Fruit fly (Drosophila melanogaster) whole organism, adult: ENCODE measurements around the gene hng3.
A peak's percentile ranks its signal among the peaks of the same experiment; 100 is the strongest.

Source experiments
- CG11617 ChIP-seq: fragments of 200-800 bp; sonication (Bioruptor generic); optimal IDR thresholded peaks from 2 replicates; lab custom pipeline; 2017; ENCODE audit warnings: mild to moderate bottlenecking, missing biosample characterization, missing genetic modification reagents, missing genetic modification characterization
- CG12768 ChIP-seq: fragments of 200-800 bp; sonication (Bioruptor generic); optimal IDR thresholded peaks from 2 replicates; lab custom pipeline; 2017; ENCODE audit warnings: missing biosample characterization, missing genetic modification characterization, mild to moderate bottlenecking, moderate library complexity, missing genetic modification reagents
- CG14711 ChIP-seq: fragments of 200-800 bp; sonication (Bioruptor generic); optimal IDR thresholded peaks from 2 replicates; lab custom pipeline; 2018; ENCODE audit warnings: missing biosample characterization, mild to moderate bottlenecking, missing genetic modification characterization, moderate library complexity
- CG1620 ChIP-seq: fragments of 200-800 bp; sonication (Bioruptor generic); optimal IDR thresholded peaks from 2 replicates; lab custom pipeline; 2016; ENCODE audit warnings: missing biosample characterization, missing genetic modification characterization
- CG33017 ChIP-seq: fragments of 200-800 bp; sonication (Bioruptor generic); optimal IDR thresholded peaks from 2 replicates; lab custom pipeline; 2018; ENCODE audit warnings: missing biosample characterization, mild to moderate bottlenecking, missing genetic modification characterization, moderate library complexity
- CG5204 ChIP-seq: fragments of 200-800 bp; sonication (Bioruptor generic); optimal IDR thresholded peaks from 2 replicates; lab custom pipeline; 2016; ENCODE audit warnings: missing biosample characterization, missing genetic modification characterization
- CG7045 ChIP-seq: fragments of 200-800 bp; sonication (Bioruptor generic); optimal IDR thresholded peaks from 2 replicates; lab custom pipeline; 2017; ENCODE audit warnings: missing biosample characterization, mild to moderate bottlenecking, missing genetic modification characterization
- CG7101 ChIP-seq: fragments of 200-800 bp; sonication (Bioruptor generic); optimal IDR thresholded peaks from 2 replicates; lab custom pipeline; 2018; ENCODE audit warnings: missing biosample characterization, mild to moderate bottlenecking, missing genetic modification characterization, moderate library complexity
- Clk ChIP-seq: fragments of 200-800 bp; sonication (Bioruptor generic); optimal IDR thresholded peaks from 2 replicates; lab custom pipeline; 2017; ENCODE audit warnings: missing biosample characterization, missing genetic modification characterization
- Crg-1 ChIP-seq: fragments of 200-800 bp; sonication (Bioruptor generic); optimal IDR thresholded peaks from 2 replicates; lab custom pipeline; 2016; ENCODE audit warnings: missing biosample characterization, missing genetic modification characterization
- Hr96 ChIP-seq: fragments of 200-800 bp; sonication (Bioruptor generic); optimal IDR thresholded peaks from 2 replicates; lab custom pipeline; 2016; ENCODE audit warnings: missing biosample characterization, missing genetic modification characterization
- Mnt ChIP-seq: fragments of 200-800 bp; sonication (Bioruptor generic); optimal IDR thresholded peaks from 2 replicates; lab custom pipeline; 2016; ENCODE audit warnings: missing biosample characterization, mild to moderate bottlenecking, missing genetic modification characterization
- bab1 ChIP-seq: fragments of 200-800 bp; sonication (Bioruptor generic); optimal IDR thresholded peaks from 3 replicates; lab custom pipeline; 2019; ENCODE audit warnings: missing biosample characterization, mild to moderate bottlenecking, missing genetic modification characterization, moderate library complexity
- cic ChIP-seq: fragments of 200-800 bp; sonication (Bioruptor generic); optimal IDR thresholded peaks from 2 replicates; lab custom pipeline; 2017; ENCODE audit warnings: missing biosample characterization, mild to moderate bottlenecking, missing genetic modification characterization, moderate library complexity
- cnc ChIP-seq, 2 experiments: fragments of >200 bp; optimal IDR thresholded peaks; 2 replicates each; lab custom pipeline; 2017
- kay ChIP-seq: fragments of 200-800 bp; sonication (Bioruptor generic); peaks from one replicate; lab custom pipeline; 2016; ENCODE audit warnings: missing biosample characterization, missing genetic modification characterization, borderline replicate concordance
- ovo ChIP-seq: fragments of 200-800 bp; sonication (Bioruptor generic); optimal IDR thresholded peaks from 2 replicates; lab custom pipeline; 2016; ENCODE audit warnings: missing biosample characterization, missing genetic modification characterization
- pad ChIP-seq: fragments of 200-800 bp; sonication (Bioruptor generic); optimal IDR thresholded peaks from 3 replicates; lab custom pipeline; 2017; ENCODE audit warnings: missing biosample characterization, missing genetic modification characterization, mild to moderate bottlenecking, moderate library complexity, missing genetic modification reagents
- tj ChIP-seq: fragments of 200-800 bp; sonication (Bioruptor generic); optimal IDR thresholded peaks from 3 replicates; lab custom pipeline; 2017; ENCODE audit warnings: missing biosample characterization, mild to moderate bottlenecking, missing genetic modification characterization, moderate library complexity

Gene hng3

dm6 chr3L:700160-700917 is 55.0 kb downstream of the hng3 start:
- TF ChIP-seq CG33017 (tag; lab: Kevin White, UChicago): no peak
- no peak for TF ChIP-seq CG11617 (GFP tag; lab: Kevin White, UChicago)
- TF ChIP-seq cic (GFP tag; lab: Kevin White, UChicago): no peak

DNA sequence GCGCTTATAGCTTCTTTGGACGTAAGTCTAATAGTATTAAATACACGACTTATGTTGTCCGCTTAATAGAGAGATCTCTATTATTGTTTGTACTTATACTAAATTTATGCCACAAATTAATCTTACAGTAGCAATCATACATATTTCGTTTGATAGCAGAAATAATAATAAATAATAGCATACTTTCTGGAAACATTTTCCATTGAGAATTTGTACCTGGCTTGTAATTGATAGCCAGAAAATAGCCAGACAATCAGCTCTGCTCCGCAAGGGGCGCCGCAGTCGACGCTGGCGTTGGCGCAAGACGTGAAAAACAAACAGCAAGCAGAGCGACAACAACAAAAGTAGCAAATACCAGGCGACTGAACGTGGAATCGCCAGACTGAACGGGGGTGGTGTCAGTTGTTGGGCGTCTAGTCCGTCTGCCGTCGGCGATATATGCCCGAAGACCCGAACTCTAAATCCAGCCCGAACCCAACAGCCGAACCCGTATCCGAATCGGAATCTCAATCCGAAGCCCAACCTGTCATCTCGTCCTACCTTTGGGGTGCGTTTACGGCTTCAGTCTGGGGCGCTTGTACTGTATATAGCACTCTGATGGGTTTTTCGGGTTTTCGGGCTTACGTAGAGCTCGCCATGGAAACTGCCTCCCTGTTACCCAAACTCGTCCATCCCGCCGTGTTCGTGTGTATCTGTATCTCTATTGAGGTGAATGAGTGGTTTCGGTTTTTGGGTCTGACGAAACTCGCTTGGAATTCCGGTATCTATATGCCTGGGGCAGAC is 55.7 kb downstream of the hng3 start:
- TF ChIP-seq tj (GFP tag; lab: Kevin White, UChicago): no peak
- TF ChIP-seq CG12768 (GFP tag; lab: Kevin White, UChicago): no peak

DNA sequence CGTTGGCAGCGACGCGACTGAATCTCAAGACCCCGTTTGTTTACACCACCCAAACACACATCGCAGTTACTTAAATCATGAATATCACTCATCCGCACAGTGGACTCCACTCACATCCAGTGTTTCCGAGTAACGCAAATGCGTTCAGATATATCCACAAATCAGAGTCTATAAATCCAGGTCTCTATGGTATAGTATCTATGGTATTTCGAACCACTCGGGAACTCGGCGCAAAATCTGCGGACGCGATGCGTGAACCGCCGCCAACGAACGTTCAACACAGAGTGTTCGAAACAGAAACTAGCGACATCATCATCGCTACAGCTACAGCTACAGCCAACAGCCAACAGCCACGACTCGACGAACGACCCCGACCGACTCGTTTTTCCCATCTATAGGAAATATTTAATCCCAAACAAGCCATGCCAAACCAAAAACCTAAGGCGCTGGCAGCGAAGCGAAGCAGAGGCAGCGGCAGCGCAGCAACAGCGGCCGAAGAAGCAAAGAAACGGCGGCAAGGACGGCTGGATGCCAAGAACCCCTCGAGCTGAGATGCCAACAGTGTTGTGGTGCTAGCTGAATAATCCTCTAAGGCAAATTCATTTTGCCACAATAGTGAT is 56.4 kb downstream of the hng3 start, which contains the start of gene CG13894:
Gene CG13894, minus strand, starts transcription at position 397 of the 620 bp plus-strand sequence.
- no peak for TF ChIP-seq ovo (GFP tag; lab: Kevin White, UChicago)
- TF ChIP-seq kay: peak; percentile 39

dm6 chr3L:697724-698123 is 57.6 kb downstream of the hng3 start:
- TF ChIP-seq CG1620: no peak
- TF ChIP-seq Clk (GFP tag; lab: Kevin White, UChicago): no peak
- TF ChIP-seq CG7101: no peak
- no peak for TF ChIP-seq CG11617 (GFP tag; lab: Kevin White, UChicago)
- no peak for TF ChIP-seq CG14711 (tag; lab: Kevin White, UChicago)
- no peak for TF ChIP-seq ovo (GFP tag; lab: Kevin White, UChicago)
- TF ChIP-seq Mnt (GFP tag; lab: Kevin White, UChicago): no peak

DNA sequence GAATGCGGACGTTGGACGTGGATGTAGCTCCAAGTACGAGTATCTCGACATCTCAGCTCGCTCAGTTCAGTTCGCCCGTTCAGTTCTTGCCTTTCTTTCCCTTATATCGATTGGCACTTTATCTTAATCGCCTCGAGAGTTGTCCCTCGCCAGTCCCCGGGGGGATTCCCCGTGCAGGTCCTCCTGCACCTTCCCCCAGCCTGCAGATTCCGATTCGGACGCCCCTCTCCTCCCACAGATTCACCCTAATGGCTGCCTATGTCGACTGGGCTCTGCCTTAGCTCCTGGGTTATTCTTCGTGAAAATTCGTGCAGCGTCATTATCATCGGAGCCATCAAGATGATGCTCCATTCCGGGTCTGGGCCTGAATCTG is 58.2 kb downstream of the hng3 start:
- TF ChIP-seq bab1 (GFP tag; lab: Kevin White, UChicago) (no peak), CG14711 (tag; lab: Kevin White, UChicago) (no peak), tj (GFP tag; lab: Kevin White, UChicago) (no peak), CG7045 (GFP tag; lab: Kevin White, UChicago) (no peak), Mnt (GFP tag; lab: Kevin White, UChicago) (no peak), pad (GFP tag; lab: Kevin White, UChicago) (no peak), CG7101 (no peak), CG5204 (no peak), cic (GFP tag; lab: Kevin White, UChicago) (no peak), CG11617 (GFP tag; lab: Kevin White, UChicago) (no peak), Hr96 (GFP tag; lab: Kevin White, UChicago) (no peak), ovo (GFP tag; lab: Kevin White, UChicago) (no peak), CG33017 (tag; lab: Kevin White, UChicago) (no peak), Clk (GFP tag; lab: Kevin White, UChicago) (no peak), CG1620 (no peak), CG12768 (GFP tag; lab: Kevin White, UChicago) (no peak)

dm6 chr3L:696404-697054 is 58.8 kb downstream of the hng3 start:
- TF ChIP-seq Crg-1 (GFP tag; lab: Kevin White, UChicago) (no peak), CG33017 (tag; lab: Kevin White, UChicago) (peak; percentile 58), CG1620 (no peak), pad (GFP tag; lab: Kevin White, UChicago) (peak; percentile 11), CG12768 (GFP tag; lab: Kevin White, UChicago) (peak; percentile 51), CG5204 (peak; percentile 31), CG14711 (tag; lab: Kevin White, UChicago) (peak; percentile 54), CG7045 (GFP tag; lab: Kevin White, UChicago) (peak; percentile 63), cnc (optimal IDR thresholded peaks at IDR 0.05; lab: Kevin White, UChicago) (no peak), bab1 (GFP tag; lab: Kevin White, UChicago) (no peak), kay (peak; percentile 32), CG7101 (peak; percentile 58)

DNA sequence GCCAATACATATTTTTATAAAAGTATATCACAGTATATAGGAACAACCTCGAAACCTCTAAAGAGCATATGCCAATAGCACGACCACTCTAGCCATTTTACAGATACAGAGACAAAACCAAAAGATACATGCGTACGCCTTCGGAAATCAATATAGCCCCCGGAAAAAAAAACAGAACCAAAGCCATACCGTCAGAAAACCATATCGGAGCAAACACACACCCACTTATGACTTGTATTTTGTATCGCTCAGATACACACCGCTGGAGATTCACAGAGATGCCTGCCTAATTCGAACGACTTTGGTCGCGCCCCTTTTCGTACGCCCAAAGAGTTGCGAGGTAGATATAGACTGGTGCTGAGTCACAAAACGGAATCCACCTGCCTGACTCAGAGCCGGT is 59.8 kb downstream of the hng3 start:
- TF ChIP-seq ovo (GFP tag; lab: Kevin White, UChicago) (no peak), CG12768 (GFP tag; lab: Kevin White, UChicago) (no peak), bab1 (GFP tag; lab: Kevin White, UChicago) (no peak), CG7101 (no peak)
